Fruit fly (Drosophila melanogaster) whole organism, embryonic: ENCODE measurements around the gene CG3434.

Experiments used
- Adf1 ChIP-seq: fragments of 200-800 bp; sonication (Bioruptor generic); IDR thresholded peaks from 2 replicates; pipeline ENCODE4 v1.3.6; 2022; ENCODE audit warnings: missing biosample characterization, missing genetic modification characterization
- Asciz ChIP-seq: fragments of 200-800 bp; sonication (Bioruptor generic); optimal IDR thresholded peaks from 2 replicates; lab custom pipeline; 2017; ENCODE audit warnings: missing biosample characterization, mild to moderate bottlenecking, missing genetic modification characterization, missing genetic modification reagents
- B-H2 ChIP-seq: fragments of 200-800 bp; sonication (Bioruptor generic); optimal IDR thresholded peaks from 2 replicates; lab custom pipeline; 2018; ENCODE audit warnings: missing biosample characterization, mild to moderate bottlenecking, missing genetic modification characterization
- BEAF-32 ChIP-seq: fragments of 200-800 bp; sonication (Bioruptor generic); optimal IDR thresholded peaks from 3 replicates; lab custom pipeline; 2017; ENCODE audit warnings: missing biosample characterization, missing genetic modification characterization, mild to moderate bottlenecking, moderate library complexity, missing genetic modification reagents
- CG10147 ChIP-seq: fragments of 200-800 bp; sonication (Bioruptor generic); optimal IDR thresholded peaks from 2 replicates; lab custom pipeline; 2019; ENCODE audit warnings: missing biosample characterization, mild to moderate bottlenecking, missing genetic modification characterization, moderate library complexity
- CG10274 ChIP-seq: fragments of 200-800 bp; sonication (Bioruptor generic); optimal IDR thresholded peaks from 3 replicates; lab custom pipeline; 2017; ENCODE audit warnings: missing biosample characterization, mild to moderate bottlenecking, missing genetic modification characterization
- CG10654 ChIP-seq: fragments of 200-800 bp; sonication (Bioruptor generic); optimal IDR thresholded peaks from 2 replicates; lab custom pipeline; 2016; ENCODE audit warnings: missing biosample characterization, missing genetic modification characterization
- CG11247 ChIP-seq: fragments of 200-800 bp; sonication (Bioruptor generic); IDR thresholded peaks from 2 replicates; pipeline ENCODE4 v1.3.6; 2022; ENCODE audit warnings: missing biosample characterization, missing genetic modification characterization
- CG11695 ChIP-seq: fragments of 200-800 bp; sonication (Bioruptor generic); IDR thresholded peaks from 3 replicates; pipeline ENCODE4 v1.3.6; 2022; ENCODE audit warnings: missing biosample characterization, missing genetic modification characterization
- CG12155 ChIP-seq: fragments of 200-800 bp; sonication (Bioruptor generic); optimal IDR thresholded peaks from 3 replicates; lab custom pipeline; 2016; ENCODE audit warnings: missing biosample characterization, missing genetic modification characterization
- CG12236 ChIP-seq: fragments of 200-800 bp; sonication (Bioruptor generic); optimal IDR thresholded peaks from 2 replicates; lab custom pipeline; 2016; ENCODE audit warnings: missing biosample characterization, missing genetic modification characterization
- CG13123 ChIP-seq: fragments of 200-800 bp; sonication (Bioruptor generic); optimal IDR thresholded peaks from 2 replicates; lab custom pipeline; 2016; ENCODE audit warnings: missing biosample characterization, missing genetic modification characterization
- CG1602 ChIP-seq: fragments of 200-800 bp; sonication (Bioruptor generic); optimal IDR thresholded peaks from 3 replicates; lab custom pipeline; 2016; ENCODE audit warnings: missing biosample characterization, missing genetic modification characterization
- CG18599 ChIP-seq: fragments of 200-800 bp; sonication (Bioruptor generic); optimal IDR thresholded peaks from 3 replicates; lab custom pipeline; 2017; ENCODE audit warnings: missing biosample characterization, missing genetic modification characterization, mild to moderate bottlenecking, moderate library complexity, missing genetic modification reagents
- CG2875 ChIP-seq: fragments of 200-800 bp; sonication (Bioruptor generic); optimal IDR thresholded peaks from 2 replicates; lab custom pipeline; 2017; ENCODE audit warnings: missing biosample characterization, mild to moderate bottlenecking, missing genetic modification characterization, missing genetic modification reagents
- CG3065 ChIP-seq: fragments of 200-800 bp; sonication (Bioruptor generic); optimal IDR thresholded peaks from 2 replicates; lab custom pipeline; 2016; ENCODE audit warnings: missing biosample characterization, missing genetic modification characterization
- CG31365 ChIP-seq: fragments of 200-800 bp; sonication (Bioruptor generic); optimal IDR thresholded peaks from 2 replicates; lab custom pipeline; 2018; ENCODE audit warnings: missing biosample characterization, mild to moderate bottlenecking, missing genetic modification characterization
- CG3726 ChIP-seq: fragments of 200-800 bp; sonication (Bioruptor generic); IDR thresholded peaks from 3 replicates; pipeline ENCODE4, ENCODE4 v1.3.6; 2022; ENCODE audit warnings: missing biosample characterization, missing genetic modification characterization
- CG3847 ChIP-seq: fragments of 200-800 bp; sonication (Bioruptor generic); IDR thresholded peaks from 2 replicates; pipeline ENCODE4 v1.3.6; 2022; ENCODE audit warnings: missing biosample characterization, missing genetic modification characterization
- CG4707 ChIP-seq: fragments of 200-800 bp; sonication (Bioruptor generic); optimal IDR thresholded peaks from 2 replicates; lab custom pipeline; 2018; ENCODE audit warnings: missing biosample characterization, mild to moderate bottlenecking, missing genetic modification characterization, moderate library complexity
- CG5245 ChIP-seq: fragments of 200-800 bp; sonication (Bioruptor generic); optimal IDR thresholded peaks from 3 replicates; lab custom pipeline; 2016; ENCODE audit warnings: missing biosample characterization, missing genetic modification characterization
- CG7556 ChIP-seq: fragments of 200-800 bp; sonication (Bioruptor generic); optimal IDR thresholded peaks from 2 replicates; lab custom pipeline; 2017; ENCODE audit warnings: missing biosample characterization, mild to moderate bottlenecking, missing genetic modification characterization
- CG7987 ChIP-seq: fragments of 200-800 bp; sonication (Bioruptor generic); optimal IDR thresholded peaks from 2 replicates; lab custom pipeline; 2018; ENCODE audit warnings: missing biosample characterization, mild to moderate bottlenecking, missing genetic modification characterization, moderate library complexity
- CG8478 ChIP-seq: fragments of >200 bp; optimal IDR thresholded peaks from 2 replicates; lab custom pipeline; 2018
- CG9437 ChIP-seq: fragments of 200-800 bp; sonication (Bioruptor generic); optimal IDR thresholded peaks from 2 replicates; lab custom pipeline; 2018; ENCODE audit warnings: missing biosample characterization, mild to moderate bottlenecking, missing genetic modification characterization
- CG9797 ChIP-seq: fragments of 200-800 bp; sonication (Bioruptor generic); optimal IDR thresholded peaks from 3 replicates; lab custom pipeline; 2018; ENCODE audit warnings: missing biosample characterization, mild to moderate bottlenecking, missing genetic modification characterization
- Fer1 ChIP-seq: fragments of 200-800 bp; sonication (Bioruptor generic); optimal IDR thresholded peaks from 2 replicates; lab custom pipeline; 2017; ENCODE audit warnings: missing biosample characterization, mild to moderate bottlenecking, missing genetic modification characterization
- Hr78 ChIP-seq, 2 experiments: fragments of 200-800 bp in 1 of 2; fragments of >200 bp in 1 of 2; sonication (Bioruptor generic) in 1 of 2; optimal IDR thresholded peaks; 2 replicates each; lab custom pipeline; 2017 to 2019; ENCODE audit warnings: missing biosample characterization in 2 of 2, missing genetic modification characterization in 2 of 2, mild to moderate bottlenecking in 1 of 2, moderate library complexity in 1 of 2
- Lim3 ChIP-seq: fragments of 200-800 bp; sonication (Bioruptor generic); IDR thresholded peaks from 2 replicates; pipeline ENCODE4 v1.3.6; 2022; ENCODE audit warnings: missing biosample characterization, missing genetic modification characterization
- Max ChIP-seq: fragments of 200-800 bp; sonication (Bioruptor generic); optimal IDR thresholded peaks from 2 replicates; lab custom pipeline; 2016; ENCODE audit warnings: missing biosample characterization, mild to moderate bottlenecking, missing genetic modification characterization
- Med ChIP-seq: fragments of 200-800 bp; sonication (Bioruptor generic); peaks from one replicate; lab custom pipeline; 2016; ENCODE audit warnings: missing biosample characterization, missing genetic modification characterization, mild to moderate bottlenecking, inconsistent platforms, moderate library complexity
- Mrtf ChIP-seq: fragments of 200-800 bp; sonication (Bioruptor generic); IDR thresholded peaks from 3 replicates; pipeline ENCODE4 v1.3.6; 2022; ENCODE audit warnings: missing biosample characterization, missing genetic modification characterization
- Oaz ChIP-seq: fragments of 200-800 bp; sonication (Bioruptor generic); IDR thresholded peaks from 2 replicates; pipeline ENCODE4 v1.3.6; 2022; ENCODE audit warnings: missing biosample characterization, missing genetic modification characterization
- Oli ChIP-seq: fragments of 200-800 bp; sonication (Bioruptor generic); optimal IDR thresholded peaks from 2 replicates; lab custom pipeline; 2018; ENCODE audit warnings: missing biosample characterization, mild to moderate bottlenecking, missing genetic modification characterization, moderate library complexity
- Optix ChIP-seq: fragments of 200-800 bp; sonication (Bioruptor generic); IDR thresholded peaks from 3 replicates; pipeline ENCODE4 v1.3.6; 2022; ENCODE audit warnings: missing biosample characterization, missing genetic modification characterization
- Sin3A ChIP-seq: fragments of >200 bp; optimal IDR thresholded peaks from 2 replicates; lab custom pipeline; 2018
- Sox100B ChIP-seq: fragments of 200-800 bp; sonication (Bioruptor generic); optimal IDR thresholded peaks from 3 replicates; lab custom pipeline; 2018; ENCODE audit warnings: missing biosample characterization, mild to moderate bottlenecking, missing genetic modification characterization
- Sry-β ChIP-seq: fragments of 200-800 bp; sonication (Bioruptor generic); optimal IDR thresholded peaks from 2 replicates; lab custom pipeline; 2018; ENCODE audit warnings: missing biosample characterization, mild to moderate bottlenecking, missing genetic modification characterization, moderate library complexity
- TFAM ChIP-seq: fragments of 200-800 bp; sonication (Bioruptor generic); optimal IDR thresholded peaks from 2 replicates; lab custom pipeline; 2017; ENCODE audit warnings: missing biosample characterization, missing genetic modification characterization, inconsistent platforms
- bbx ChIP-seq: fragments of 200-800 bp; sonication (Bioruptor generic); IDR thresholded peaks from 2 replicates; pipeline ENCODE4 v1.3.6; 2022; ENCODE audit warnings: missing biosample characterization, missing genetic modification characterization; ENCODE audit not compliant: partially characterized antibody
- bigmax ChIP-seq: fragments of 200-800 bp; sonication (Bioruptor generic); optimal IDR thresholded peaks from 2 replicates; lab custom pipeline; 2018; ENCODE audit warnings: missing biosample characterization, mild to moderate bottlenecking, missing genetic modification characterization
- bowl ChIP-seq: fragments of 200-800 bp; sonication (Bioruptor generic); IDR thresholded peaks from 2 replicates; pipeline ENCODE4 v1.3.6; 2022; ENCODE audit warnings: missing biosample characterization, missing genetic modification characterization
- ci ChIP-seq: fragments of 200-800 bp; sonication (Bioruptor generic); IDR thresholded peaks from 3 replicates; pipeline ENCODE4 v1.3.6; 2022; ENCODE audit warnings: missing biosample characterization, missing genetic modification characterization
- ewg ChIP-seq: fragments of 200-800 bp; sonication (Bioruptor generic); optimal IDR thresholded peaks from 3 replicates; lab custom pipeline; 2017; ENCODE audit warnings: mild to moderate bottlenecking, missing biosample characterization, missing genetic modification reagents, missing genetic modification characterization
- inv ChIP-seq: fragments of 200-800 bp; sonication (Bioruptor generic); IDR thresholded peaks from 2 replicates; pipeline ENCODE4 v1.3.6; 2022; ENCODE audit warnings: missing biosample characterization, missing genetic modification characterization; ENCODE audit not compliant: partially characterized antibody
- org-1 ChIP-seq: fragments of 200-800 bp; sonication (Bioruptor generic); optimal IDR thresholded peaks from 2 replicates; lab custom pipeline; 2017; ENCODE audit warnings: missing biosample characterization, missing genetic modification characterization
- pros ChIP-seq: fragments of 200-800 bp; sonication (Bioruptor generic); optimal IDR thresholded peaks from 3 replicates; lab custom pipeline; 2019; ENCODE audit warnings: missing biosample characterization, mild to moderate bottlenecking, missing genetic modification characterization, moderate library complexity
- ranshi ChIP-seq: fragments of 200-800 bp; sonication (Bioruptor generic); IDR thresholded peaks from 2 replicates; pipeline ENCODE4 v1.3.6; 2022; ENCODE audit warnings: missing biosample characterization, missing genetic modification characterization
- sens ChIP-seq: fragments of 200-800 bp; sonication (Bioruptor generic); peaks from one replicate; lab custom pipeline; 2016; ENCODE audit warnings: missing biosample characterization, missing genetic modification characterization
- sqz ChIP-seq: fragments of 200-800 bp; sonication (Bioruptor generic); optimal IDR thresholded peaks from 3 replicates; lab custom pipeline; 2018; ENCODE audit warnings: missing biosample characterization, mild to moderate bottlenecking, missing genetic modification characterization
- tio ChIP-seq: fragments of 200-800 bp; sonication (Bioruptor generic); optimal IDR thresholded peaks from 2 replicates; lab custom pipeline; 2017; ENCODE audit warnings: missing biosample characterization, missing genetic modification characterization, inconsistent platforms
- zen2 ChIP-seq: fragments of 200-800 bp; sonication (Bioruptor generic); IDR thresholded peaks from 3 replicates; pipeline ENCODE4 v1.3.6; 2022; ENCODE audit warnings: missing biosample characterization, missing genetic modification characterization; ENCODE audit not compliant: partially characterized antibody

The CG3434 gene

dm6 chr3L:9466595-9466994 is 6.0 kb upstream of the CG3434 start (continued):
- no peak for TF ChIP-seq TFAM (GFP tag; lab: Kevin White, UChicago)
- TF ChIP-seq zen2 (GFP tag; lab: Robert Waterston, UW) = no peak
- TF ChIP-seq sens = peak; percentile 73
- TF ChIP-seq pros (GFP tag; lab: Kevin White, UChicago) = no peak
- peak; percentile 42 for TF ChIP-seq Fer1 (GFP tag; lab: Kevin White, UChicago)
- no peak for TF ChIP-seq Sry-β (GFP tag; lab: Kevin White, UChicago)
- no peak for TF ChIP-seq inv (GFP tag; lab: Robert Waterston, UW)
- TF ChIP-seq CG10654 (GFP tag; lab: Kevin White, UChicago) = no peak
- peak; percentile 48 for TF ChIP-seq Oli (tag; lab: Kevin White, UChicago)
- TF ChIP-seq B-H2 = no peak
- no peak for TF ChIP-seq CG3065
- TF ChIP-seq CG18599 (GFP tag; lab: Kevin White, UChicago) = peak; percentile 58
- TF ChIP-seq CG5245 (GFP tag; lab: Kevin White, UChicago) = no peak
- no peak for TF ChIP-seq CG13123 (GFP tag; lab: Kevin White, UChicago)
- TF ChIP-seq CG10274 (GFP tag; lab: Kevin White, UChicago) = no peak
- TF ChIP-seq Adf1 (GFP tag; lab: Robert Waterston, UW) = no peak
- TF ChIP-seq org-1 (GFP tag; lab: Kevin White, UChicago) = peak; percentile 18
- peak; percentile 74 for TF ChIP-seq CG7556 (GFP tag; lab: Kevin White, UChicago)
- TF ChIP-seq CG12236 (GFP tag; lab: Kevin White, UChicago) = no peak
- TF ChIP-seq Lim3 (GFP tag; lab: Robert Waterston, UW) = no peak
- no peak for TF ChIP-seq Optix
- no peak for TF ChIP-seq Max (GFP tag; lab: Kevin White, UChicago)
- TF ChIP-seq Mrtf (GFP tag; lab: Robert Waterston, UW) = no peak
- no peak for TF ChIP-seq BEAF-32 (GFP tag; lab: Kevin White, UChicago)
- TF ChIP-seq Med (GFP tag; lab: Kevin White, UChicago) = peak; percentile 55
- TF ChIP-seq Hr78 (GFP tag; optimal IDR thresholded peaks at IDR 0.05; lab: Kevin White, UChicago) = no peak
- no peak for TF ChIP-seq CG9797
- TF ChIP-seq CG4707 (GFP tag; lab: Kevin White, UChicago) = no peak
- peak; percentile 7 for TF ChIP-seq Asciz (GFP tag; lab: Kevin White, UChicago)
- TF ChIP-seq CG3726 (GFP tag; lab: Robert Waterston, UW) = no peak
- TF ChIP-seq sqz (GFP tag; lab: Kevin White, UChicago) = no peak
- TF ChIP-seq bbx = no peak
- no peak for TF ChIP-seq bowl
- TF ChIP-seq ewg = no peak
- no peak for TF ChIP-seq bigmax (GFP tag; lab: Kevin White, UChicago)
- peak; percentile 15 for TF ChIP-seq Sox100B (GFP tag; lab: Kevin White, UChicago)
- TF ChIP-seq CG7987 (GFP tag; lab: Kevin White, UChicago) = no peak
- TF ChIP-seq CG12155 = no peak
- TF ChIP-seq ci = no peak
- no peak for TF ChIP-seq CG11247 (GFP tag; lab: Robert Waterston, UW)
- TF ChIP-seq CG1602 = peak; percentile 4
- no peak for TF ChIP-seq CG3847 (GFP tag; lab: Robert Waterston, UW)
- TF ChIP-seq Oaz (GFP tag; lab: Robert Waterston, UW) = no peak
- no peak for TF ChIP-seq ranshi (GFP tag; lab: Robert Waterston, UW)
- no peak for TF ChIP-seq Sin3A (lab: Kevin White, UChicago)
- TF ChIP-seq CG2875 (GFP tag; lab: Kevin White, UChicago) = no peak
- TF ChIP-seq CG8478 (lab: Kevin White, UChicago) = no peak
- peak; percentile 10 for TF ChIP-seq CG9437 (GFP tag; lab: Kevin White, UChicago)
- peak; percentile 34 for TF ChIP-seq CG10147 (GFP tag; lab: Kevin White, UChicago)
- TF ChIP-seq CG31365 = no peak
- TF ChIP-seq tio (GFP tag; lab: Kevin White, UChicago) = peak; percentile 7
- no peak for TF ChIP-seq CG11695 (GFP tag; lab: Robert Waterston, UW)
